Fruit fly (Drosophila melanogaster) whole organism, embryonic: ENCODE results near the gene CG15196.

ENCODE experiments used
- BtbVII ChIP-seq: fragments of 200-800 bp; sonication (Bioruptor generic); optimal IDR thresholded peaks from 3 replicates; lab custom pipeline; 2017; ENCODE audit warnings: missing biosample characterization, mild to moderate bottlenecking, missing genetic modification characterization
- CG10274 ChIP-seq: fragments of 200-800 bp; sonication (Bioruptor generic); optimal IDR thresholded peaks from 3 replicates; lab custom pipeline; 2017; ENCODE audit warnings: missing biosample characterization, mild to moderate bottlenecking, missing genetic modification characterization
- CG10543 ChIP-seq: fragments of 200-800 bp; sonication (Bioruptor generic); optimal IDR thresholded peaks from 3 replicates; lab custom pipeline; 2017; ENCODE audit warnings: missing biosample characterization, mild to moderate bottlenecking, missing genetic modification characterization, moderate library complexity
- CG11456 ChIP-seq: fragments of 200-800 bp; sonication (Bioruptor generic); IDR thresholded peaks from 3 replicates; pipeline ENCODE4 v1.3.6; 2022; ENCODE audit warnings: missing biosample characterization, missing genetic modification characterization
- CG11560 ChIP-seq: fragments of 200-800 bp; sonication (Bioruptor generic); IDR thresholded peaks from 3 replicates; pipeline ENCODE4 v1.3.6; 2022; ENCODE audit warnings: missing biosample characterization, missing genetic modification characterization
- CG12071 ChIP-seq: fragments of 200-800 bp; sonication (Bioruptor generic); optimal IDR thresholded peaks from 3 replicates; lab custom pipeline; 2018; ENCODE audit warnings: missing biosample characterization, mild to moderate bottlenecking, missing genetic modification characterization
- CG18262 ChIP-seq: fragments of 200-800 bp; optimal IDR thresholded peaks from 3 replicates; lab custom pipeline; 2019; ENCODE audit warnings: missing biosample characterization, mild to moderate bottlenecking, missing genetic modification characterization, moderate library complexity
- CG18599 ChIP-seq: fragments of 200-800 bp; sonication (Bioruptor generic); optimal IDR thresholded peaks from 3 replicates; lab custom pipeline; 2017; ENCODE audit warnings: missing biosample characterization, missing genetic modification characterization, mild to moderate bottlenecking, moderate library complexity, missing genetic modification reagents
- CG18619 ChIP-seq: fragments of 200-800 bp; sonication (Bioruptor generic); optimal IDR thresholded peaks from 3 replicates; lab custom pipeline; 2017; ENCODE audit warnings: missing biosample characterization, mild to moderate bottlenecking, missing genetic modification characterization
- CG2678 ChIP-seq: fragments of 200-800 bp; sonication (Bioruptor generic); optimal IDR thresholded peaks from 3 replicates; lab custom pipeline; 2019; ENCODE audit warnings: missing biosample characterization, mild to moderate bottlenecking, missing genetic modification characterization, moderate library complexity
- CG2712 ChIP-seq: fragments of 200-800 bp; optimal IDR thresholded peaks from 3 replicates; lab custom pipeline; 2019; ENCODE audit warnings: missing biosample characterization, mild to moderate bottlenecking, missing genetic modification characterization, moderate library complexity
- CG30403 ChIP-seq: fragments of 200-800 bp; sonication (Bioruptor generic); optimal IDR thresholded peaks from 3 replicates; lab custom pipeline; 2016; ENCODE audit warnings: missing biosample characterization, missing genetic modification characterization
- CG3163 ChIP-seq: fragments of 200-800 bp; sonication (Bioruptor generic); optimal IDR thresholded peaks from 3 replicates; lab custom pipeline; 2016; ENCODE audit warnings: missing biosample characterization, missing genetic modification characterization
- CG6175 ChIP-seq: fragments of 200-800 bp; sonication (Bioruptor generic); IDR thresholded peaks from 3 replicates; pipeline ENCODE4 v1.3.6; 2022; ENCODE audit warnings: missing biosample characterization, missing genetic modification characterization
- CG6272 ChIP-seq: fragments of 200-800 bp; sonication (Bioruptor generic); IDR thresholded peaks from 2 replicates; pipeline ENCODE4 v1.3.6; 2022; ENCODE audit warnings: missing biosample characterization, missing genetic modification characterization
- CG7372 ChIP-seq: fragments of 200-800 bp; sonication (Bioruptor generic); IDR thresholded peaks from 2 replicates; pipeline ENCODE4 v1.3.6; 2022; ENCODE audit warnings: missing biosample characterization, missing genetic modification characterization
- CG9727 ChIP-seq: fragments of 200-800 bp; sonication (Bioruptor generic); optimal IDR thresholded peaks from 3 replicates; lab custom pipeline; 2017; ENCODE audit warnings: missing biosample characterization, mild to moderate bottlenecking, missing genetic modification characterization
- CG9876 ChIP-seq: fragments of 200-800 bp; sonication (Bioruptor generic); optimal IDR thresholded peaks from 2 replicates; lab custom pipeline; 2016; ENCODE audit warnings: missing biosample characterization, missing genetic modification characterization
- D19A ChIP-seq: fragments of 200-800 bp; optimal IDR thresholded peaks from 3 replicates; lab custom pipeline; 2019; ENCODE audit warnings: missing biosample characterization, mild to moderate bottlenecking, missing genetic modification characterization, moderate library complexity
- D19B ChIP-seq: fragments of 200-800 bp; sonication (Bioruptor generic); optimal IDR thresholded peaks from 2 replicates; lab custom pipeline; 2017; ENCODE audit warnings: missing biosample characterization, mild to moderate bottlenecking, missing genetic modification characterization
- Fer1 ChIP-seq: fragments of 200-800 bp; sonication (Bioruptor generic); optimal IDR thresholded peaks from 2 replicates; lab custom pipeline; 2017; ENCODE audit warnings: missing biosample characterization, mild to moderate bottlenecking, missing genetic modification characterization
- HLH3B ChIP-seq: fragments of 200-800 bp; sonication (Bioruptor generic); IDR thresholded peaks from 2 replicates; pipeline ENCODE4 v1.3.6; 2022; ENCODE audit warnings: missing biosample characterization, missing genetic modification characterization
- Hmr ChIP-seq: fragments of 200-800 bp; sonication (Bioruptor generic); optimal IDR thresholded peaks from 3 replicates; lab custom pipeline; 2017; ENCODE audit warnings: mild to moderate bottlenecking, missing biosample characterization, missing genetic modification reagents, missing genetic modification characterization
- Hr51 ChIP-seq, 2 experiments: fragments of 200-800 bp; sonication (Bioruptor generic); optimal IDR thresholded peaks; 2 replicates in 1 of 2; 3 replicates in 1 of 2; lab custom pipeline; 2016 to 2018; ENCODE audit warnings: missing biosample characterization in 2 of 2, missing genetic modification characterization in 2 of 2, mild to moderate bottlenecking in 1 of 2, moderate library complexity in 1 of 2
- MESR4 ChIP-seq: fragments of 200-800 bp; sonication (Bioruptor generic); optimal IDR thresholded peaks from 2 replicates; lab custom pipeline; 2018; ENCODE audit warnings: missing biosample characterization, mild to moderate bottlenecking, missing genetic modification characterization, moderate library complexity
- Med ChIP-seq: fragments of 200-800 bp; sonication (Bioruptor generic); peaks from one replicate; lab custom pipeline; 2016; ENCODE audit warnings: missing biosample characterization, missing genetic modification characterization, mild to moderate bottlenecking, inconsistent platforms, moderate library complexity
- Meics ChIP-seq: fragments of 200-800 bp; sonication (Bioruptor generic); optimal IDR thresholded peaks from 2 replicates; lab custom pipeline; 2017; ENCODE audit warnings: missing biosample characterization, mild to moderate bottlenecking, missing genetic modification characterization
- Mes4 ChIP-seq: fragments of 200-800 bp; sonication (Bioruptor generic); optimal IDR thresholded peaks from 2 replicates; lab custom pipeline; 2016; ENCODE audit warnings: missing biosample characterization, missing genetic modification characterization
- NC2β ChIP-seq: fragments of 200-800 bp; sonication (Bioruptor generic); optimal IDR thresholded peaks from 2 replicates; lab custom pipeline; 2016; ENCODE audit warnings: missing biosample characterization, missing genetic modification characterization
- Rfx ChIP-seq: fragments of 200-800 bp; sonication (Bioruptor generic); IDR thresholded peaks from 2 replicates; pipeline ENCODE4 v1.3.6; 2022; ENCODE audit warnings: missing biosample characterization, missing genetic modification characterization
- Trl ChIP-seq, 3 experiments: fragments of >200 bp in 2 of 3; fragments of 200-800 bp in 1 of 3; sonication (Bioruptor generic) in 1 of 3; optimal IDR thresholded peaks; 2 replicates in 1 of 3; 3 replicates in 2 of 3; lab custom pipeline; 2016 to 2017; ENCODE audit warnings: missing biosample characterization in 1 of 3, missing genetic modification characterization in 1 of 3
- ab ChIP-seq: fragments of 200-800 bp; sonication (Bioruptor generic); optimal IDR thresholded peaks from 2 replicates; lab custom pipeline; 2016; ENCODE audit warnings: missing biosample characterization, missing genetic modification characterization
- al ChIP-seq: fragments of 200-800 bp; sonication (Bioruptor generic); IDR thresholded peaks from 2 replicates; pipeline ENCODE4 v1.3.6; 2022; ENCODE audit warnings: missing biosample characterization, missing genetic modification characterization
- chif ChIP-seq, 2 experiments: fragments of 200-800 bp; sonication (Bioruptor generic); optimal IDR thresholded peaks; 3 replicates each; lab custom pipeline; 2016; ENCODE audit warnings: missing biosample characterization in 2 of 2, missing genetic modification characterization in 2 of 2
- chinmo ChIP-seq: fragments of 200-800 bp; sonication (Bioruptor generic); IDR thresholded peaks from 4 replicates; pipeline ENCODE4 v1.3.6; 2022; ENCODE audit warnings: missing biosample characterization, missing genetic modification characterization; ENCODE audit not compliant: partially characterized antibody
- ci ChIP-seq: fragments of 200-800 bp; sonication (Bioruptor generic); IDR thresholded peaks from 3 replicates; pipeline ENCODE4 v1.3.6; 2022; ENCODE audit warnings: missing biosample characterization, missing genetic modification characterization
- dan ChIP-seq: fragments of 200-800 bp; sonication (Bioruptor generic); IDR thresholded peaks from 2 replicates; pipeline ENCODE4 v1.3.6; 2022; ENCODE audit warnings: missing biosample characterization, missing genetic modification characterization
- dpn ChIP-seq, 2 experiments: fragments of 200-800 bp; sonication (Bioruptor generic); optimal IDR thresholded peaks; 3 replicates each; lab custom pipeline; 2016; ENCODE audit warnings: missing biosample characterization in 2 of 2, missing genetic modification characterization in 2 of 2
- fd96Cb ChIP-seq: fragments of 200-800 bp; sonication (Bioruptor generic); optimal IDR thresholded peaks from 2 replicates; lab custom pipeline; 2018; ENCODE audit warnings: missing biosample characterization, mild to moderate bottlenecking, missing genetic modification characterization, moderate library complexity
- gem ChIP-seq: fragments of 200-800 bp; sonication (Bioruptor generic); optimal IDR thresholded peaks from 2 replicates; lab custom pipeline; 2019; ENCODE audit warnings: missing biosample characterization, mild to moderate bottlenecking, missing genetic modification characterization, moderate library complexity
- hth ChIP-seq: fragments of >200 bp; optimal IDR thresholded peaks from 2 replicates; lab custom pipeline; 2017; ENCODE audit warnings: inconsistent platforms
- ind ChIP-seq: fragments of 200-800 bp; sonication (Bioruptor generic); optimal IDR thresholded peaks from 3 replicates; lab custom pipeline; 2016; ENCODE audit warnings: missing biosample characterization, missing genetic modification characterization
- kay ChIP-seq: fragments of 200-800 bp; sonication (Bioruptor generic); optimal IDR thresholded peaks from 2 replicates; lab custom pipeline; 2016; ENCODE audit warnings: missing biosample characterization, missing genetic modification characterization
- lab ChIP-seq: fragments of 200-800 bp; sonication (Bioruptor generic); optimal IDR thresholded peaks from 3 replicates; lab custom pipeline; 2017; ENCODE audit warnings: missing biosample characterization, missing genetic modification characterization, mild to moderate bottlenecking, moderate library complexity, missing genetic modification reagents
- lmd ChIP-seq: fragments of 200-800 bp; sonication (Bioruptor generic); IDR thresholded peaks from 2 replicates; pipeline ENCODE4 v1.3.6; 2022; ENCODE audit warnings: missing biosample characterization, missing genetic modification characterization
- ranshi ChIP-seq: fragments of 200-800 bp; sonication (Bioruptor generic); IDR thresholded peaks from 2 replicates; pipeline ENCODE4 v1.3.6; 2022; ENCODE audit warnings: missing biosample characterization, missing genetic modification characterization
- slp2 ChIP-seq: fragments of 200-800 bp; sonication (Bioruptor generic); optimal IDR thresholded peaks from 2 replicates; lab custom pipeline; 2016; ENCODE audit warnings: missing biosample characterization, missing genetic modification characterization
- ssp ChIP-seq: fragments of 200-800 bp; sonication (Bioruptor generic); IDR thresholded peaks from 2 replicates; pipeline ENCODE4 v1.3.6; 2022; ENCODE audit warnings: missing biosample characterization, missing genetic modification characterization
- tap ChIP-seq: fragments of 200-800 bp; optimal IDR thresholded peaks from 3 replicates; lab custom pipeline; 2019; ENCODE audit warnings: missing biosample characterization, mild to moderate bottlenecking, missing genetic modification characterization, moderate library complexity
- ttk ChIP-seq: fragments of 200-800 bp; sonication (Bioruptor generic); IDR thresholded peaks from 2 replicates; pipeline ENCODE4 v2.1.2; 2022; ENCODE audit warnings: missing biosample characterization, missing genetic modification characterization

Gene CG15196

DNA sequence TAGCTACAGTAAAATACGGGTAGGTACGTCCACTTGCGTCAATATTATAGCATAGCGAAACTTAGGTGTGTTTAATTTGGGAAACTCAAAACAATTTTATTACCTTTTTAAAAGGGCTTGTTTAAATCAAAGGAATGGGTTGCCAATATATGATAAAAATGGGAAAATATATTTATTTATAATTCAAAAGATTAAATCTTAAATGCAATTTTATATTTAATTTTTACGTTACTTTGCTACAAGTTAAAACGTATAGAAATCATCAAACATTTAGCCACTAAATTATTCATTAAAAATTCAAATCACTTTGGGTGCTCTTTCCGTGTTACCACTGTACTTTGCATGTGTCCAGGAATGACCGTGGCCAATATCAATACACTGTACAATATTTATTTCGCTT is 31.2 kb downstream of the CG15196 start (continued):
- TF ChIP-seq ind (GFP tag; lab: Kevin White, UChicago) (peak; percentile 24), ttk (GFP tag; lab: Robert Waterston, UW) (no peak), CG18619 (peak; percentile 14), Hmr (GFP tag; lab: Kevin White, UChicago) (peak; percentile 53), Trl (optimal IDR thresholded peaks at IDR 0.05; lab: Kevin White, UChicago) (no peak), Trl (GFP tag; optimal IDR thresholded peaks at IDR 0.05; lab: Kevin White, UChicago) (no peak), Hr51 (GFP tag; optimal IDR thresholded peaks at IDR 0.05; lab: Kevin White, UChicago) (peak in 1 of 2 experiments; percentile 60), Mes4 (GFP tag; lab: Kevin White, UChicago) (no peak), CG3163 (GFP tag; lab: Kevin White, UChicago) (no peak), ab (GFP tag; lab: Kevin White, UChicago) (no peak), CG11560 (no peak), CG18599 (peak; percentile 49), CG12071 (GFP tag; lab: Kevin White, UChicago) (no peak), BtbVII (GFP tag; lab: Kevin White, UChicago) (peak; percentile 11), ranshi (GFP tag; lab: Robert Waterston, UW) (no peak), CG18262 (tag; lab: Kevin White, UChicago) (peak; percentile 14), NC2β (GFP tag; lab: Kevin White, UChicago) (no peak), ci (GFP tag; lab: Robert Waterston, UW) (no peak), CG11456 (GFP tag; lab: Robert Waterston, UW) (no peak), CG2678 (tag; lab: Kevin White, UChicago) (peak; percentile 68), CG10543 (GFP tag; lab: Kevin White, UChicago) (peak; percentile 15), gem (tag; lab: Kevin White, UChicago) (peak; percentile 68), Rfx (0 out of 2 replicates have a peak, but pooled peaks have one; percentile 21), lmd (GFP tag; lab: Robert Waterston, UW) (peak; percentile 45), Meics (GFP tag; lab: Kevin White, UChicago) (peak; percentile 58), MESR4 (no peak), CG10274 (no peak), CG30403 (GFP tag; lab: Kevin White, UChicago) (peak; percentile 43), CG9727 (GFP tag; lab: Kevin White, UChicago) (peak; percentile 32), chif (GFP tag; optimal IDR thresholded peaks at IDR 0.05; lab: Kevin White, UChicago) (no peak), fd96Cb (tag; lab: Kevin White, UChicago) (peak; percentile 11), D19A (tag; lab: Kevin White, UChicago) (peak; percentile 15)

DNA sequence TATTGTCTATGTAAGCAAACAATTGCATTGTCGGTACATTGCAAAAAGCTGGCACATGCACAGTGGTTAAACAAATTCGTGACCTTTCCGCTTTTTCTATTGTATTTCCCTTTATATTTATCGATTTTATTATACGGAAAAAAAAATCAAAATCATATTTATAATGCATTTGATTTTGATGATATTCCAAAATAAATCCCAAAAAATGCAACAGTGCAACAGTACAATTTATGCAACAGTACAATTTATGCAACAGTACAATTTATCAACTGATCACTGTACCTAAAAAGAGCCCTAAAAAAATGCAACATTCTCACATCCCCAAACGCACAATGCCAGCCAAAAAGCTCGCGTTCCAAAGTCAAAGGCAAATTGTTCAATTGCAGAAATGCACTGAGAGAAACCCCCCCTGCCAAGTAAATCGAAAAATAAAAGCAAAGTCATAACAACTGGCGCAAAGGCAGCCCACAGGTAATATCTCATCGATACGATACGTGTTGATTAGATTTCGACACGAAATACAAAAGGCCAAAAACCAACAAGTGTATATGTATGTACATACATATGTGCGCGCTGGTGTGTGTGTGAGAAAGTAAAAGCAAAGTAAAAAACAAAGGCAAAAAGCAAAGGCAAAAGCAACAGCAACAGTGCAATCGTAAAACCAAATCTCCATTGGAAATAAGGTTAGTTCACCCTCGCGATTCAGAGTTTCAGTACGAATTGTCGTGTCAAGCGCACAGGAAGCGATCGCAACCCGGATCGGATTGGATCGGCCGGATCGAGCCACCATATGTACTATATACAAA is 32.3 kb downstream of the CG15196 start, which contains the start of gene Sk1:
Gene Sk1, plus strand, starts transcription at position 711 of the 806 bp plus-strand sequence.
- no peak for TF ChIP-seq al (GFP tag; lab: Robert Waterston, UW)
- TF ChIP-seq dan, result no peak
- 0 out of 4 replicates have a peak, but pooled peaks have one; percentile 33 for TF ChIP-seq chinmo (GFP tag; lab: Robert Waterston, UW)
- TF ChIP-seq hth (lab: Kevin White, UChicago), result no peak
- TF ChIP-seq CG6272, result no peak
- TF ChIP-seq dpn (GFP tag; optimal IDR thresholded peaks at IDR 0.05; lab: Kevin White, UChicago), result peak in 1 of 2 experiments; percentile 3
- TF ChIP-seq CG9876 (GFP tag; lab: Kevin White, UChicago), result no peak
- TF ChIP-seq CG2712 (tag; lab: Kevin White, UChicago), result no peak
- TF ChIP-seq kay, result no peak
- TF ChIP-seq Med, result peak; percentile 75
- no peak for TF ChIP-seq Fer1
- no peak for TF ChIP-seq tap (tag; lab: Kevin White, UChicago)
- TF ChIP-seq HLH3B (GFP tag; lab: Robert Waterston, UW), result no peak
- no peak for TF ChIP-seq slp2 (GFP tag; lab: Kevin White, UChicago)
- no peak for TF ChIP-seq CG6175
- peak; percentile 21 for TF ChIP-seq lab (GFP tag; lab: Kevin White, UChicago)
- no peak for TF ChIP-seq D19B (GFP tag; lab: Kevin White, UChicago)
- 0 out of 2 replicates have a peak, but pooled peaks have one; percentile 3 for TF ChIP-seq CG7372 (GFP tag; lab: Robert Waterston, UW)
- no peak for TF ChIP-seq ssp (GFP tag; lab: Robert Waterston, UW)
